Fruit fly (Drosophila melanogaster) whole organism, prepupa: ENCODE results near the gene OS9.

Experiments used
- CG11762 ChIP-seq: fragments of 200-800 bp; sonication (Bioruptor generic); optimal IDR thresholded peaks from 3 replicates; lab custom pipeline; 2016; ENCODE audit warnings: missing biosample characterization, missing genetic modification characterization; ENCODE audit not compliant: insufficient read depth
- CG3919 ChIP-seq: fragments of 200-800 bp; sonication (Bioruptor generic); optimal IDR thresholded peaks from 3 replicates; lab custom pipeline; 2016; ENCODE audit warnings: missing biosample characterization, missing genetic modification characterization
- CG6854 ChIP-seq: fragments of 200-800 bp; sonication (Bioruptor generic); optimal IDR thresholded peaks from 2 replicates; lab custom pipeline; 2017; ENCODE audit warnings: missing biosample characterization, mild to moderate bottlenecking, missing genetic modification characterization
- Eip93F ChIP-seq: fragments of 200-800 bp; sonication (Bioruptor generic); optimal IDR thresholded peaks from 2 replicates; lab custom pipeline; 2016; ENCODE audit warnings: missing biosample characterization, mild to moderate bottlenecking, missing genetic modification characterization
- Ets96B ChIP-seq: fragments of 200-800 bp; optimal IDR thresholded peaks from 2 replicates; lab custom pipeline; 2019; ENCODE audit warnings: missing biosample characterization, mild to moderate bottlenecking, missing genetic modification characterization, moderate library complexity
- Gug ChIP-seq: fragments of 200-800 bp; sonication (Bioruptor generic); IDR thresholded peaks from 2 replicates; pipeline ENCODE4 v1.3.6; 2022; ENCODE audit warnings: missing biosample characterization, missing genetic modification characterization
- Hr39 ChIP-seq: fragments of 200-800 bp; sonication (Bioruptor generic); optimal IDR thresholded peaks from 2 replicates; lab custom pipeline; 2016; ENCODE audit warnings: missing biosample characterization, missing genetic modification characterization
- Lpt ChIP-seq: fragments of 200-800 bp; sonication (Bioruptor generic); optimal IDR thresholded peaks from 3 replicates; lab custom pipeline; 2016; ENCODE audit warnings: missing biosample characterization, missing genetic modification characterization
- esn ChIP-seq: fragments of 200-800 bp; sonication (Bioruptor generic); optimal IDR thresholded peaks from 2 replicates; lab custom pipeline; 2016; ENCODE audit warnings: missing biosample characterization, mild to moderate bottlenecking, missing genetic modification characterization, moderate library complexity
- lz ChIP-seq: fragments of 200-800 bp; sonication (Bioruptor generic); optimal IDR thresholded peaks from 3 replicates; lab custom pipeline; 2016; ENCODE audit warnings: missing biosample characterization, missing genetic modification characterization
- salr ChIP-seq, 2 experiments: fragments of 200-800 bp; sonication (Bioruptor generic); optimal IDR thresholded peaks; 3 replicates each; lab custom pipeline; 2016 to 2018; ENCODE audit warnings: missing biosample characterization in 2 of 2, missing genetic modification characterization in 2 of 2, mild to moderate bottlenecking in 1 of 2

- TF ChIP-seq Gug (GFP tag; lab: Robert Waterston, UW) (no peak), CG3919 (GFP tag; lab: Kevin White, UChicago) (no peak), salr (GFP tag; optimal IDR thresholded peaks at IDR 0.05; lab: Kevin White, UChicago) (peak in 1 of 2 experiments; percentile 67), CG6854 (GFP tag; lab: Kevin White, UChicago) (no peak), CG11762 (no peak), Hr39 (GFP tag; lab: Kevin White, UChicago) (no peak), lz (GFP tag; lab: Kevin White, UChicago) (no peak), Lpt (GFP tag; lab: Kevin White, UChicago) (no peak), esn (no peak), Ets96B (no peak), Eip93F (GFP tag; lab: Kevin White, UChicago) (no peak)
Observed at dm6 chr2L:19989658-19990362, 23.5 kb upstream of the OS9 start.
